Worm (Caenorhabditis elegans) whole organism, L2 larva: Measurements from ENCODE around the gene C17C3.1.
A peak's percentile ranks its signal among the peaks of the same experiment; 100 is the strongest.
"Not testable (repeated sequence)": the region's sequence is repeated elsewhere in the genome, so short reads cannot be mapped to it uniquely, and the experiment has no call there.

ENCODE experiments used
- ZK546.5 ChIP-seq: sonication (generic microtip); optimal IDR thresholded peaks from 2 replicates; lab custom pipeline; 2017; ENCODE audit warnings: missing biosample characterization, missing genetic modification characterization
- blmp-1 ChIP-seq: sonication (generic microtip); optimal IDR thresholded peaks from 2 replicates; lab custom pipeline; 2017; ENCODE audit warnings: missing genetic modification characterization, mild to moderate bottlenecking, missing compliant biosample characterization, antibody characterized with exemption, moderate library complexity; ENCODE audit not compliant: insufficient read depth
- ceh-16 ChIP-seq: fragments of 150-350 bp; optimal IDR thresholded peaks from 2 replicates; lab custom pipeline; 2014; ENCODE audit warnings: missing biosample characterization, missing genetic modification characterization
- ceh-82 ChIP-seq: fragments of 150-350 bp; optimal IDR thresholded peaks from 2 replicates; lab custom pipeline; 2014; ENCODE audit warnings: missing biosample characterization, missing genetic modification characterization
- crh-2 ChIP-seq: sonication (generic microtip); optimal IDR thresholded peaks from 2 replicates; lab custom pipeline; 2017; ENCODE audit warnings: missing biosample characterization, missing genetic modification characterization
- egl-27 ChIP-seq: sonication (generic microtip); optimal IDR thresholded peaks from 3 replicates; lab custom pipeline; 2017; ENCODE audit warnings: missing biosample characterization, missing genetic modification reagents, missing genetic modification characterization
- fos-1 ChIP-seq: fragments of 150-350 bp; optimal IDR thresholded peaks from 2 replicates; lab custom pipeline; 2014; ENCODE audit warnings: missing biosample characterization, missing genetic modification characterization
- mab-5 ChIP-seq: fragments of 150-350 bp; optimal IDR thresholded peaks from 2 replicates; lab custom pipeline; 2014; ENCODE audit warnings: missing biosample characterization, missing genetic modification characterization
- nhr-11 ChIP-seq: fragments of 150-350 bp; optimal IDR thresholded peaks from 2 replicates; lab custom pipeline; 2014; ENCODE audit warnings: missing biosample characterization, missing genetic modification characterization
- nhr-12 ChIP-seq: fragments of 150-350 bp; optimal IDR thresholded peaks from 2 replicates; lab custom pipeline; 2014; ENCODE audit warnings: missing biosample characterization, missing genetic modification characterization
- nhr-129 ChIP-seq: fragments of 150-350 bp; optimal IDR thresholded peaks from 2 replicates; lab custom pipeline; 2014; ENCODE audit warnings: missing biosample characterization, missing genetic modification characterization
- nhr-237 ChIP-seq: fragments of 150-350 bp; optimal IDR thresholded peaks from 2 replicates; lab custom pipeline; 2014; ENCODE audit warnings: missing biosample characterization, missing genetic modification characterization
- nhr-25 ChIP-seq: fragments of 150-350 bp; sonication (generic microtip); optimal IDR thresholded peaks from 3 replicates; lab custom pipeline; 2014; ENCODE audit warnings: missing biosample characterization, missing genetic modification characterization
- sma-3 ChIP-seq: sonication (generic microtip); optimal IDR thresholded peaks from 2 replicates; lab custom pipeline; 2016; ENCODE audit warnings: missing genetic modification reagents, missing genetic modification characterization, missing compliant biosample characterization
- sma-9 ChIP-seq, 2 experiments: fragments of 150-350 bp in 1 of 2; sonication (generic microtip) in 1 of 2; optimal IDR thresholded peaks; 2 replicates each; lab custom pipeline; 2014 to 2016; ENCODE audit warnings: missing genetic modification characterization in 2 of 2, mild to moderate bottlenecking in 1 of 2, missing biosample characterization in 1 of 2, missing compliant biosample characterization in 1 of 2, missing genetic modification reagents in 1 of 2, moderate library complexity in 1 of 2
- snpc-4 ChIP-seq: fragments of 150-350 bp; optimal IDR thresholded peaks from 2 replicates; lab custom pipeline; 2014; ENCODE audit warnings: missing biosample characterization, missing genetic modification characterization
- unc-39 ChIP-seq: fragments of 150-350 bp; optimal IDR thresholded peaks from 2 replicates; lab custom pipeline; 2014; ENCODE audit warnings: missing biosample characterization, missing genetic modification characterization
- zag-1 ChIP-seq: fragments of 150-350 bp; optimal IDR thresholded peaks from 2 replicates; lab custom pipeline; 2014; ENCODE audit warnings: missing biosample characterization, missing genetic modification characterization
- ztf-1 ChIP-seq: fragments of 200-800 bp; sonication (Bioruptor generic); conservative IDR thresholded peaks from 2 replicates; pipeline ENCODE4 v1.3.6; 2022; ENCODE audit warnings: missing genetic modification characterization, missing compliant biosample characterization

The C17C3.1 gene

DNA sequence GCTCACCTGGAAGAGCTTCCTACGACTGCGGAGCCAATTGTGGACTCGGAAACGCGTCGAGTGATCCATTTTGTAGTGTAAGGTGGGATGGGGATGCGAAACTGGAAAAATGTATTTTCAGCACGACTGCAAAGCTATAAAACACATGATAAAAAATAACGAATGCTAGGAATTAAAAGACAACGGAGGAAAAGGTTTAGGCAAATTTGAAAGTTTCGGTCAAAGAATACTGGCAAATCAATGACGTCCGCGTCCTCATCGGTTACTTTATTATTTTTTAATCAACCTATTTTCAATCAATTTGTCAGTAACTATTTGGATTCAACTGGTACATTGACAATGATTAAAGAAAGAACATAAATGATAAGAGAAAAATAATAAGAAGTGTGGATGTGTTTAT, 37.4 kb downstream of the C17C3.1 start, which contains the start of gene C17G10.7:
Gene C17G10.7 (minus strand): TSS at position 101 of the 400 bp plus-strand sequence.
- TF ChIP-seq mab-5 = no peak
- no peak for TF ChIP-seq zag-1 (tag; lab: Kevin White, UChicago)
- TF ChIP-seq sma-3 (GFP tag; lab: Kevin White, UChicago) = no peak
- no peak for TF ChIP-seq unc-39
- TF ChIP-seq blmp-1 (tag; lab: Kevin White, UChicago) = no peak
- no peak for TF ChIP-seq crh-2 (tag; lab: Kevin White, UChicago)
- TF ChIP-seq ztf-1 = no peak
- TF ChIP-seq ceh-82 = no peak
- TF ChIP-seq ZK546.5 (tag; lab: Kevin White, UChicago) = no peak
- TF ChIP-seq ceh-16 (tag; lab: Kevin White, UChicago) = no peak
- no peak for TF ChIP-seq egl-27 (tag; lab: Kevin White, UChicago)

DNA sequence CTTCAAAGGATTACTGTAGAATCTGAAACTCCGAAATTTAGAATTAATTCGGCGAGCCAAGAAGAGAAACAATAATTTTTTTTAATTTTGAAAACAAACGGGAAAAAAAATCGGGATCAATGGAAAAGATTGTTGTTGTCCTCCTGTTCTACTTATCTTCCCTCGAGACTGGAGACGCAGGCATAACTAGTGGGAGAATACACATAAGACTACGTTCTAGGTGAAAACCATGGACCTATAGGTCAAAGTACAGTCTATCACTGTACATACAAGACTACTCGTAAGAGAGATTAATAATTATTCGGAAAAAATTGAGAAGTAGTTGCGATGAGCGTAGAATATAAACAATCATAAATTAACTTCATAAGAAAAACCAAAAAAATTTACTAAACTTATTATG, 48.9 kb downstream of the C17C3.1 start, which contains the start of gene dhs-6:
Gene dhs-6 (minus strand): TSS at position 22 of the 400 bp plus-strand sequence.
- TF ChIP-seq nhr-25 (tag; lab: Kevin White, UChicago) (no peak), sma-9 (GFP tag; optimal IDR thresholded peaks at IDR 0.05; lab: Kevin White, UChicago) (peak; percentile 32), sma-9 (tag; optimal IDR thresholded peaks at IDR 0.05; lab: Kevin White, UChicago) (no peak), nhr-11 (no peak), fos-1 (peak; percentile 13), nhr-12 (no peak)

DNA sequence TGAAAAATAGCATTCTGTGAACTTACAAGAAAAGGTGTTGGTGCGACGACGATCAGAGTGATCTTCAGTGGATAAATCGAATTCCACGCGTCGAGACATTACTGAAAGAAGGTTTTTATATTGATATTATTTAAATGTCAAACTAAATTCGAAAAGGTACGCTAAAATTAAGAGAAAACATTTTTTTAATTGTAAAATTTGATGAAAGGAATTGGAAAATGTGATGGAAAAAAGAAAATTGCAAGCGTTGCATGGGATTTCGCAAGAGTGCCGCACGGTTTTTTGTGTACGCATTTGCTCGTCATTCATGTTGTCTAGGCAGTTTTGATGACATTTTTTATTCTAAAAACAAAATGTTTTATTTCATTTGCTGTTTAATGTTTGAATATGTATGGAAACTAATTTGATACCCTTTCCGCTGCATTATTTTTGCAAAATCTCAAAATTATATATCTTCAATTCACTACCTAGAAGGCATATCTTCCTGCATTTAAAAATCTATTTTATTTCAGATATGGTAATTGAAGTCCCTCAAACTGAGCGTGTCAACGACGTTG, 52.1 kb downstream of the C17C3.1 start, which contains the start of the genes eif-3.L and npl-4.2:
Gene eif-3.L (minus strand): TSS at position 101 of the 557 bp plus-strand sequence.
Gene npl-4.2 (plus strand): TSS at position 507 of the 557 bp plus-strand sequence.
- TF ChIP-seq nhr-237, snpc-4, nhr-129 (tag; lab: Kevin White, UChicago): not testable (repeated sequence)
